Fruit fly (Drosophila melanogaster): ENCODE measurements around the gene Rph.

Rph gene

DNA sequence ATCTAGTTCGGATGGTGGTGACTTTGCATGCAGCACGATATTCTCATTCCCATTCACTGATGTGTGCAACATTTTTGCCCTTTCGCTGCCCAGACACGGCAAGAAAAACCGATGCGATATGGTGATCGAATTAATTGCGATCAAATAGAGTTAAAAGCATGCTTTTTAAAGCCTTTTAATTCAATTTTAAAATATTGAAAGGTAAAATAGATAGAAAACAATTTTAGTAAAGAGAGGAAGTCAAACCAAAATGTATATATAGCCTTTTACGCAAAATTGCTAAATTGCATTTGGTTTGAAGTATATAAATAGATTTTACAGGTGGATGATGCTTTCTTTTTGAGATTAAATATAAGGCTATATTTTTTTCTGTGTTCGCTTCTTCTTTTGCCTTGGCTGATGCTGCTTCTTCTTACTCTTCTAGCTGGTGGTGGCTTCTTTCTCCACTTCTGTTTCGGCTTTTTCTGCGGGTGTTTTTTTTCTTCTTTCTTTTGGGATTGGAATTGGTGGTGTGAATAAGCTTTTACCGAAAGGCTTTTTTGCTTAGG, 16.4 kb downstream of the Rph start:
- TF ChIP-seq slp2 (GFP tag; optimal IDR thresholded peaks at IDR 0.05) (no peak), ara (GFP tag; IDR thresholded peaks at IDR 0.05) (no peak), CG9727 (GFP tag; optimal IDR thresholded peaks at IDR 0.05) (no peak), pnt (GFP tag; optimal IDR thresholded peaks at IDR 0.05) (peak; percentile 14), cas (GFP tag; IDR thresholded peaks at IDR 0.05) (no peak), CG7786 (GFP tag; optimal IDR thresholded peaks at IDR 0.05) (no peak), nom (GFP tag; optimal IDR thresholded peaks at IDR 0.05) (no peak), H15 (GFP tag; IDR thresholded peaks at IDR 0.05) (no peak), CG11504 (tag; optimal IDR thresholded peaks at IDR 0.05) (peak; percentile 19), CG17328 (GFP tag; IDR thresholded peaks at IDR 0.05) (no peak), schlank (tag; optimal IDR thresholded peaks at IDR 0.05) (no peak), lab (GFP tag; optimal IDR thresholded peaks at IDR 0.05) (no peak), mld (GFP tag; IDR thresholded peaks at IDR 0.05; ENCODE audit: partially characterized antibody) (no peak), CG15269 (tag; optimal IDR thresholded peaks at IDR 0.05) (no peak), ssp (GFP tag; IDR thresholded peaks at IDR 0.05) (no peak), ems (GFP tag; optimal IDR thresholded peaks at IDR 0.05) (no peak), CG14710 (tag; optimal IDR thresholded peaks at IDR 0.05) (no peak), CG14441 (GFP tag; IDR thresholded peaks at IDR 0.05) (no peak), caup (GFP tag; optimal IDR thresholded peaks at IDR 0.05; ENCODE audit: severe bottlenecking) (no peak), pho (GFP tag; optimal IDR thresholded peaks at IDR 0.05) (no peak), MBD-R2 (GFP tag; IDR thresholded peaks at IDR 0.05) (no peak), CG12155 (GFP tag; optimal IDR thresholded peaks at IDR 0.05) (no peak), dmrt11E (tag; optimal IDR thresholded peaks at IDR 0.05) (no peak), Sin3A (optimal IDR thresholded peaks at IDR 0.05) (no peak), dati (GFP tag; IDR thresholded peaks at IDR 0.05) (no peak), Dp (GFP tag; optimal IDR thresholded peaks at IDR 0.05) (no peak), Oaz (GFP tag; IDR thresholded peaks at IDR 0.05) (no peak), CG6254 (GFP tag; optimal IDR thresholded peaks at IDR 0.05) (peak; percentile 2), ind (GFP tag; optimal IDR thresholded peaks at IDR 0.05) (no peak), CkIIα-i1 (GFP tag; IDR thresholded peaks at IDR 0.05) (no peak), tio (GFP tag; optimal IDR thresholded peaks at IDR 0.05) (no peak), gem (tag; optimal IDR thresholded peaks at IDR 0.05) (peak; percentile 22), CG1647 (GFP tag; optimal IDR thresholded peaks at IDR 0.05) (no peak), stwl (tag; optimal IDR thresholded peaks at IDR 0.05) (no peak), CG2712 (tag; optimal IDR thresholded peaks at IDR 0.05) (peak; percentile 74), gsb-n (tag; optimal IDR thresholded peaks at IDR 0.05) (no peak), Spps (tag; optimal IDR thresholded peaks at IDR 0.05) (no peak), CG12391 (tag; optimal IDR thresholded peaks at IDR 0.05) (no peak), mam (GFP tag; optimal IDR thresholded peaks at IDR 0.05) (no peak), Abd-B (GFP tag; optimal IDR thresholded peaks at IDR 0.05) (no peak), prd (optimal IDR thresholded peaks at IDR 0.05) (no peak), prd (GFP tag; IDR thresholded peaks at IDR 0.05) (0 out of 3 replicates have a peak, but pooled peaks have one; percentile 24), CG13287 (GFP tag; IDR thresholded peaks at IDR 0.05; ENCODE audit: partially characterized antibody) (no peak), CG10462 (GFP tag; optimal IDR thresholded peaks at IDR 0.05) (no peak), CG12299 (tag; optimal IDR thresholded peaks at IDR 0.05) (no peak), CG17612 (GFP tag; IDR thresholded peaks at IDR 0.05) (no peak), CG10274 (GFP tag; optimal IDR thresholded peaks at IDR 0.05) (no peak), twi (tag; optimal IDR thresholded peaks at IDR 0.05) (no peak), CG32772 (GFP tag; IDR thresholded peaks at IDR 0.05) (no peak), CG16815 (GFP tag; optimal IDR thresholded peaks at IDR 0.05) (no peak), CG2116 (GFP tag; optimal IDR thresholded peaks at IDR 0.05) (no peak), CG6175 (GFP tag; IDR thresholded peaks at IDR 0.05) (no peak)

Data from whole organism, embryonic.